Worm (Caenorhabditis elegans): Measurements from ENCODE around the gene Y45F3A.8.
A peak's percentile ranks its signal among the peaks of the same experiment; 100 is the strongest.

Gene Y45F3A.8

ce11 chrIII:10580206-10580605 lies 12.4 kb downstream of the Y45F3A.8 start:
- no peak for TF ChIP-seq snpc-4 (GFP tag; optimal IDR thresholded peaks at IDR 0.05)
- TF ChIP-seq snpc-4 (tag; optimal IDR thresholded peaks at IDR 0.05), result peak in 2 of 4 experiments; percentile 36 to 69
- no peak for TF ChIP-seq zfh-2 (GFP tag; conservative IDR thresholded peaks at IDR 0.05)

ce11 chrIII:10578873-10579272 lies 13.8 kb downstream of the Y45F3A.8 start:
- TF ChIP-seq egl-18 (GFP tag; IDR thresholded peaks at IDR 0.05) (no peak), attf-3 (GFP tag; conservative IDR thresholded peaks at IDR 0.05) (no peak)

- no peak for TF ChIP-seq mel-28 (tag; optimal IDR thresholded peaks at IDR 0.05; ENCODE audit: borderline replicate concordance)
- no peak for TF ChIP-seq F37B4.10 (GFP tag; IDR thresholded peaks at IDR 0.05)
- no peak for TF ChIP-seq F33H1.4 (GFP tag; IDR thresholded peaks at IDR 0.05)
- TF ChIP-seq lir-1 (GFP tag; conservative IDR thresholded peaks at IDR 0.05), result no peak
- no peak for TF ChIP-seq rec-8 (tag; optimal IDR thresholded peaks at IDR 0.05)
- no peak for TF ChIP-seq lag-1 (GFP tag; IDR thresholded peaks at IDR 0.05)
These were observed 14.8 kb downstream of the Y45F3A.8 start for ce11 chrIII:10577782-10578181.

ce11 chrIII:10576316-10576715 lies 16.3 kb downstream of the Y45F3A.8 start:
- TF ChIP-seq snpc-4 (GFP tag; optimal IDR thresholded peaks at IDR 0.05), result peak; percentile 70
- TF ChIP-seq snpc-4 (tag; optimal IDR thresholded peaks at IDR 0.05), result peak in 3 of 4 experiments; percentile 62 to 95 (median 93)
- peak; percentile 73 for TF ChIP-seq snpc-1.1 (tag; optimal IDR thresholded peaks at IDR 0.05; ENCODE audit: insufficient read depth)
- TF ChIP-seq hmg-1.2 (GFP tag; IDR thresholded peaks at IDR 0.05), result 0 out of 2 replicates have a peak, but pooled peaks have one; percentile 28

- no peak for TF ChIP-seq F55B11.4 (tag; optimal IDR thresholded peaks at IDR 0.05; ENCODE audit: borderline replicate concordance, insufficient read depth)
These were observed 17.3 kb downstream of the Y45F3A.8 start, which contains the start of gene Y45F3A.4 for ce11 chrIII:10575320-10575719. Gene Y45F3A.4 (minus strand): TSS chrIII:10575420.

- no peak for TF ChIP-seq madf-6 (GFP tag; IDR thresholded peaks at IDR 0.05)
- no peak for TF ChIP-seq nfyb-1 (GFP tag; IDR thresholded peaks at IDR 0.05)
- TF ChIP-seq mcd-1 (GFP tag; IDR thresholded peaks at IDR 0.05), result no peak
- no peak for TF ChIP-seq T07F8.4 (tag; optimal IDR thresholded peaks at IDR 0.05)
- no peak for TF ChIP-seq attf-6 (GFP tag; IDR thresholded peaks at IDR 0.05)
These were observed 23.4 kb downstream of the Y45F3A.8 start for ce11 chrIII:10569246-10569645.

- TF ChIP-seq madf-10 (tag; optimal IDR thresholded peaks at IDR 0.05) (no peak), B0035.1 (tag; optimal IDR thresholded peaks at IDR 0.05) (no peak), let-526 (GFP tag; IDR thresholded peaks at IDR 0.05) (no peak), ets-4 (GFP tag; optimal IDR thresholded peaks at IDR 0.05) (no peak), pha-4 (tag; optimal IDR thresholded peaks at IDR 0.05) (no peak), hlh-12 (tag; optimal IDR thresholded peaks at IDR 0.05) (no peak), lsy-27 (tag; optimal IDR thresholded peaks at IDR 0.05; ENCODE audit: borderline replicate concordance, insufficient read depth) (no peak), hmg-1.2 (GFP tag; IDR thresholded peaks at IDR 0.05) (peak; percentile 83), nhr-80 (tag; optimal IDR thresholded peaks at IDR 0.05) (peak; percentile 44), ztf-22 (GFP tag; optimal IDR thresholded peaks at IDR 0.05) (no peak), mel-28 (tag; optimal IDR thresholded peaks at IDR 0.05; ENCODE audit: borderline replicate concordance) (no peak), T07F8.4 (tag; optimal IDR thresholded peaks at IDR 0.05) (no peak), D2030.7 (GFP tag; IDR thresholded peaks at IDR 0.05) (no peak), sdz-38 (tag; optimal IDR thresholded peaks at IDR 0.05) (no peak)
These were observed 26.7 kb downstream of the Y45F3A.8 start, which contains the start of gene acdh-11 for ce11 chrIII:10565926-10566325. Gene acdh-11 (plus strand): TSS chrIII:10566258.

Data from whole organism, young adult.